Worm (Caenorhabditis elegans) whole organism, young adult: Measurements from ENCODE around the gene dnc-1.

Experiments used
- B0019.2 ChIP-seq: fragments of 200-800 bp; sonication (Bioruptor generic); conservative IDR thresholded peaks from 2 replicates; pipeline ENCODE4 v1.3.6; 2022; ENCODE audit warnings: missing genetic modification reagents, missing genetic modification characterization, missing compliant biosample characterization
- B0336.3 ChIP-seq: fragments of 200-800 bp; sonication (Bioruptor generic); IDR thresholded peaks from 2 replicates; pipeline ENCODE4 v1.3.6; 2022; ENCODE audit warnings: missing genetic modification characterization, missing compliant biosample characterization
- C06A6.2 ChIP-seq: fragments of 200-800 bp; sonication (Bioruptor generic); conservative IDR thresholded peaks from 2 replicates; pipeline ENCODE4 v1.3.6; 2022; ENCODE audit warnings: missing genetic modification characterization, missing compliant biosample characterization
- C17E4.6 ChIP-seq: fragments of 200-800 bp; sonication (Bioruptor generic); IDR thresholded peaks from 2 replicates; pipeline ENCODE4 v1.3.6; 2022; ENCODE audit warnings: missing genetic modification reagents, missing genetic modification characterization, missing compliant biosample characterization
- F23B12.7 ChIP-seq: sonication (generic microtip); optimal IDR thresholded peaks from 2 replicates; lab custom pipeline; 2017; ENCODE audit warnings: missing genetic modification characterization, mild to moderate bottlenecking, missing compliant biosample characterization, antibody characterized with exemption, moderate library complexity; ENCODE audit not compliant: insufficient read depth
- F39B2.1 ChIP-seq: fragments of 200-800 bp; sonication (Bioruptor generic); IDR thresholded peaks from 2 replicates; pipeline ENCODE4 v1.3.6; 2022; ENCODE audit warnings: missing genetic modification reagents, missing genetic modification characterization, missing compliant biosample characterization
- F49E8.2 ChIP-seq: sonication (generic microtip); optimal IDR thresholded peaks from 3 replicates; lab custom pipeline; 2017; ENCODE audit warnings: missing genetic modification characterization, mild to moderate bottlenecking, missing compliant biosample characterization, antibody characterized with exemption, moderate library complexity; ENCODE audit not compliant: insufficient read depth
- T07F8.4 ChIP-seq: sonication (generic microtip); optimal IDR thresholded peaks from 2 replicates; lab custom pipeline; 2016; ENCODE audit warnings: mild to moderate bottlenecking, missing genetic modification characterization, moderate library complexity, missing compliant biosample characterization
- Y56A3A.18 ChIP-seq: fragments of 200-800 bp; sonication (Bioruptor generic); IDR thresholded peaks from 2 replicates; pipeline ENCODE4 v1.3.6; 2022; ENCODE audit warnings: missing genetic modification reagents, missing genetic modification characterization, missing compliant biosample characterization
- Y67H2A.10 ChIP-seq: fragments of 200-800 bp; sonication (Bioruptor generic); conservative IDR thresholded peaks from 2 replicates; pipeline ENCODE4 v1.3.6; 2022; ENCODE audit warnings: missing genetic modification reagents, missing genetic modification characterization, missing compliant biosample characterization
- Y79H2A.3 ChIP-seq: fragments of 200-800 bp; sonication (Bioruptor generic); conservative IDR thresholded peaks from 2 replicates; pipeline ENCODE4 v1.3.6; 2022; ENCODE audit warnings: missing genetic modification reagents, missing genetic modification characterization, missing compliant biosample characterization
- ZK185.1 ChIP-seq: sonication (generic microtip); optimal IDR thresholded peaks from 2 replicates; lab custom pipeline; 2016; ENCODE audit warnings: mild to moderate bottlenecking, missing genetic modification characterization, missing compliant biosample characterization; ENCODE audit not compliant: poor library complexity, severe bottlenecking
- ama-1 ChIP-seq, 3 experiments: fragments of 150-350 bp in 1 of 3; sonication (generic microtip) in 2 of 3; optimal IDR thresholded peaks; 2 replicates each; lab custom pipeline; 2014 to 2018; ENCODE audit warnings: missing biosample characterization in 2 of 3, missing genetic modification characterization in 2 of 3, missing genetic modification reagents in 2 of 3
- aptf-3 ChIP-seq: fragments of 200-800 bp; sonication (Bioruptor generic); IDR thresholded peaks from 2 replicates; pipeline ENCODE4 v1.3.6; 2022; ENCODE audit warnings: missing genetic modification characterization, missing compliant biosample characterization
- athp-1 ChIP-seq: sonication (generic microtip); optimal IDR thresholded peaks from 2 replicates; lab custom pipeline; 2017; ENCODE audit warnings: mild to moderate bottlenecking, missing genetic modification characterization, missing compliant biosample characterization
- attf-3 ChIP-seq: fragments of 200-800 bp; sonication (Bioruptor generic); conservative IDR thresholded peaks from 2 replicates; pipeline ENCODE4 v1.3.6; 2022; ENCODE audit warnings: missing genetic modification reagents, missing genetic modification characterization, missing compliant biosample characterization
- attf-5 ChIP-seq: fragments of 200-800 bp; sonication (Bioruptor generic); optimal IDR thresholded peaks from 2 replicates; lab custom pipeline; 2018; ENCODE audit warnings: mild to moderate bottlenecking, missing genetic modification characterization, missing compliant biosample characterization
- attf-6 ChIP-seq: fragments of 200-800 bp; sonication (Bioruptor generic); IDR thresholded peaks from 2 replicates; pipeline ENCODE4 v1.3.6; 2022; ENCODE audit warnings: missing genetic modification reagents, missing genetic modification characterization, missing compliant biosample characterization
- bed-1 ChIP-seq: fragments of 200-800 bp; sonication (Bioruptor generic); IDR thresholded peaks from 2 replicates; pipeline ENCODE4 v1.3.6; 2022; ENCODE audit warnings: missing genetic modification reagents, missing genetic modification characterization, missing compliant biosample characterization
- ceh-27 ChIP-seq: fragments of 200-800 bp; sonication (Bioruptor generic); optimal IDR thresholded peaks from 2 replicates; lab custom pipeline; 2018; ENCODE audit warnings: mild to moderate bottlenecking, missing genetic modification characterization, moderate library complexity, missing compliant biosample characterization
- ceh-40 ChIP-seq: fragments of 200-800 bp; sonication (Bioruptor generic); IDR thresholded peaks from 2 replicates; pipeline ENCODE4 v1.3.6; 2022; ENCODE audit warnings: missing genetic modification characterization, missing compliant biosample characterization
- chd-7 ChIP-seq: sonication (generic microtip); optimal IDR thresholded peaks from 2 replicates; lab custom pipeline; 2016; ENCODE audit warnings: mild to moderate bottlenecking, missing genetic modification characterization, moderate library complexity, missing compliant biosample characterization
- egl-44 ChIP-seq: fragments of 200-800 bp; sonication (Bioruptor generic); IDR thresholded peaks from 2 replicates; pipeline ENCODE4 v1.3.6; 2022; ENCODE audit warnings: missing genetic modification reagents, missing genetic modification characterization, missing compliant biosample characterization
- ekl-4 ChIP-seq: fragments of 200-800 bp; sonication (Bioruptor generic); IDR thresholded peaks from 2 replicates; pipeline ENCODE4 v1.3.6; 2022; ENCODE audit warnings: missing genetic modification reagents, missing genetic modification characterization, missing compliant biosample characterization
- fkh-3 ChIP-seq: sonication (generic microtip); optimal IDR thresholded peaks from 2 replicates; lab custom pipeline; 2016; ENCODE audit warnings: mild to moderate bottlenecking, missing genetic modification characterization, missing compliant biosample characterization
- lag-1 ChIP-seq: fragments of 200-800 bp; sonication (Bioruptor generic); IDR thresholded peaks from 2 replicates; pipeline ENCODE4 v1.3.6; 2022; ENCODE audit warnings: missing genetic modification reagents, missing genetic modification characterization, missing compliant biosample characterization
- lin-26 ChIP-seq: fragments of 200-800 bp; sonication (Bioruptor generic); IDR thresholded peaks from 2 replicates; pipeline ENCODE4 v1.3.6; 2022; ENCODE audit warnings: missing genetic modification reagents, missing genetic modification characterization, missing compliant biosample characterization
- lsl-1 ChIP-seq: fragments of 200-800 bp; sonication (Bioruptor generic); optimal IDR thresholded peaks from 2 replicates; lab custom pipeline; 2018; ENCODE audit warnings: mild to moderate bottlenecking, missing genetic modification characterization, moderate library complexity, missing compliant biosample characterization
- madf-10 ChIP-seq: sonication (generic microtip); optimal IDR thresholded peaks from 2 replicates; lab custom pipeline; 2016; ENCODE audit warnings: mild to moderate bottlenecking, missing genetic modification characterization, missing compliant biosample characterization
- madf-8 ChIP-seq: fragments of 200-800 bp; sonication (Bioruptor generic); conservative IDR thresholded peaks from 2 replicates; pipeline ENCODE4 v1.3.6; 2022; ENCODE audit warnings: missing genetic modification reagents, missing genetic modification characterization, missing compliant biosample characterization
- mcd-1 ChIP-seq: fragments of 200-800 bp; sonication (Bioruptor generic); IDR thresholded peaks from 2 replicates; pipeline ENCODE4 v1.3.6; 2022; ENCODE audit warnings: missing genetic modification reagents, missing genetic modification characterization, missing compliant biosample characterization
- nfya-1 ChIP-seq: sonication (generic microtip); optimal IDR thresholded peaks from 2 replicates; lab custom pipeline; 2017; ENCODE audit warnings: antibody characterized with exemption, missing compliant biosample characterization, missing genetic modification characterization, borderline replicate concordance; ENCODE audit not compliant: insufficient read depth
- nhr-80 ChIP-seq: sonication (generic microtip); optimal IDR thresholded peaks from 2 replicates; lab custom pipeline; 2016; ENCODE audit warnings: missing genetic modification characterization, missing compliant biosample characterization
- pbrm-1 ChIP-seq: fragments of 200-800 bp; sonication (Bioruptor generic); IDR thresholded peaks from 2 replicates; pipeline ENCODE4 v1.3.6; 2022; ENCODE audit warnings: missing genetic modification reagents, missing genetic modification characterization, missing compliant biosample characterization
- rcor-1 ChIP-seq: fragments of 200-800 bp; sonication (Bioruptor generic); IDR thresholded peaks from 2 replicates; pipeline ENCODE4 v1.3.6; 2022; ENCODE audit warnings: missing genetic modification reagents, missing genetic modification characterization, missing compliant biosample characterization
- rpc-1 ChIP-seq, 2 experiments: fragments of 150-350 bp in 1 of 2; sonication (generic microtip) in 1 of 2; optimal IDR thresholded peaks; 2 replicates each; lab custom pipeline; 2014 to 2018; ENCODE audit warnings: missing biosample characterization in 1 of 2, missing genetic modification characterization in 1 of 2, missing genetic modification reagents in 1 of 2, missing genotype in 1 of 2
- sea-2 ChIP-seq: fragments of 200-800 bp; sonication (Bioruptor generic); IDR thresholded peaks from 2 replicates; pipeline ENCODE4 v1.3.6; 2022; ENCODE audit warnings: missing genetic modification characterization, missing compliant biosample characterization
- snpc-1.3 ChIP-seq: sonication (generic microtip); optimal IDR thresholded peaks from 2 replicates; lab custom pipeline; 2017; ENCODE audit warnings: missing genetic modification characterization, mild to moderate bottlenecking, missing compliant biosample characterization, antibody characterized with exemption, moderate library complexity, missing genotype, missing genetic modification reagents; ENCODE audit not compliant: insufficient read depth
- tbp1 ChIP-seq: fragments of 200-800 bp; sonication (Bioruptor generic); optimal IDR thresholded peaks from 2 replicates; lab custom pipeline; 2018; ENCODE audit warnings: mild to moderate bottlenecking, missing genetic modification characterization, missing compliant biosample characterization
- tlf-1 ChIP-seq: fragments of 200-800 bp; sonication (Bioruptor generic); optimal IDR thresholded peaks from 2 replicates; lab custom pipeline; 2018; ENCODE audit warnings: mild to moderate bottlenecking, missing genetic modification characterization, missing compliant biosample characterization
- unc-62 ChIP-seq: fragments of 150-350 bp; optimal IDR thresholded peaks from 2 replicates; lab custom pipeline; 2014; ENCODE audit warnings: missing biosample characterization, missing genetic modification reagents, missing genetic modification characterization
- xnd-1 ChIP-seq: sonication (generic microtip); optimal IDR thresholded peaks from 2 replicates; lab custom pipeline; 2016; ENCODE audit warnings: missing genotype, missing genetic modification reagents, missing genetic modification characterization, missing compliant biosample characterization
- zim-3 ChIP-seq: sonication (generic microtip); optimal IDR thresholded peaks from 2 replicates; lab custom pipeline; 2017; ENCODE audit warnings: mild to moderate bottlenecking, missing genetic modification characterization, moderate library complexity, missing compliant biosample characterization
- ztf-22 ChIP-seq: fragments of 200-800 bp; sonication (Bioruptor generic); optimal IDR thresholded peaks from 2 replicates; lab custom pipeline; 2018; ENCODE audit warnings: mild to moderate bottlenecking, missing genetic modification characterization, moderate library complexity, missing compliant biosample characterization
- ztf-25 ChIP-seq: fragments of 200-800 bp; sonication (Bioruptor generic); IDR thresholded peaks from 2 replicates; pipeline ENCODE4 v1.3.6; 2022; ENCODE audit warnings: missing genetic modification reagents, missing genetic modification characterization, missing compliant biosample characterization
- ztf-6 ChIP-seq: fragments of 200-800 bp; sonication (Bioruptor generic); IDR thresholded peaks from 2 replicates; pipeline ENCODE4 v1.3.6; 2022; ENCODE audit warnings: missing genetic modification reagents, missing genetic modification characterization, missing compliant biosample characterization

dnc-1 gene

ce11 chrIV:10935853-10936491 is 3.0 kb upstream of the dnc-1 start, which contains the start of gene lgg-2 (continued):
- TF ChIP-seq chd-7 (tag; lab: Kevin White, UChicago) = peak; percentile 95
- no peak for TF ChIP-seq bed-1 (GFP tag; lab: Robert Waterston, UW)
- TF ChIP-seq athp-1 = no peak
- TF ChIP-seq snpc-1.3 (tag; lab: Kevin White, UChicago) = no peak
- peak; percentile 86 for TF ChIP-seq tlf-1 (GFP tag; lab: Kevin White, UChicago)
- TF ChIP-seq attf-5 (GFP tag; lab: Kevin White, UChicago) = peak; percentile 86
- TF ChIP-seq C17E4.6 (GFP tag; lab: Robert Waterston, UW) = 0 out of 2 replicates have a peak, but pooled peaks have one; percentile 8
- peak; percentile 87 for TF ChIP-seq ztf-22 (GFP tag; lab: Kevin White, UChicago)
- TF ChIP-seq pbrm-1 (GFP tag; lab: Robert Waterston, UW) = peak; percentile 77; the same call in 1 of the 2 replicates
- peak; percentile 70 for TF ChIP-seq rcor-1 (GFP tag; lab: Robert Waterston, UW)
- TF ChIP-seq unc-62 (GFP tag; lab: Kevin White, UChicago) = peak; percentile 68
- no peak for TF ChIP-seq B0019.2 (GFP tag; lab: Robert Waterston, UW)
- TF ChIP-seq nfya-1 = no peak
- TF ChIP-seq egl-44 = 0 out of 2 replicates have a peak, but pooled peaks have one; percentile 61
- 0 out of 2 replicates have a peak, but pooled peaks have one; percentile 24 for TF ChIP-seq ztf-6 (GFP tag; lab: Robert Waterston, UW)
- TF ChIP-seq nhr-80 = peak; percentile 92
- no peak for TF ChIP-seq fkh-3 (tag; lab: Kevin White, UChicago)
- TF ChIP-seq ama-1 (optimal IDR thresholded peaks at IDR 0.05; lab: Kevin White, UChicago) = no peak
- no peak for TF ChIP-seq ama-1 (GFP tag; optimal IDR thresholded peaks at IDR 0.05; lab: Kevin White, UChicago)
- TF ChIP-seq F39B2.1 (GFP tag; lab: Robert Waterston, UW) = no peak
- TF ChIP-seq Y79H2A.3 (GFP tag; lab: Robert Waterston, UW) = no peak
- TF ChIP-seq ekl-4 (GFP tag; lab: Robert Waterston, UW) = peak; percentile 90
- peak; percentile 85 for TF ChIP-seq madf-10 (tag; lab: Kevin White, UChicago)
- TF ChIP-seq F49E8.2 = no peak
- peak; percentile 42; the same call in 1 of the 2 replicates for TF ChIP-seq Y56A3A.18 (GFP tag; lab: Robert Waterston, UW)
- no peak for TF ChIP-seq lsl-1 (GFP tag; lab: Kevin White, UChicago)
- peak; percentile 52; the same call in 1 of the 2 replicates for TF ChIP-seq lin-26 (GFP tag; lab: Robert Waterston, UW)
- TF ChIP-seq zim-3 = no peak
- TF ChIP-seq sea-2 (GFP tag; lab: Robert Waterston, UW) = no peak
- peak; percentile 67; the same call in 1 of the 2 replicates for TF ChIP-seq B0336.3 (GFP tag; lab: Robert Waterston, UW)
- peak; percentile 69 for TF ChIP-seq ZK185.1 (tag; lab: Kevin White, UChicago)
- TF ChIP-seq rpc-1 (optimal IDR thresholded peaks at IDR 0.05; lab: Kevin White, UChicago) = peak; percentile 5
- no peak for TF ChIP-seq rpc-1 (tag; optimal IDR thresholded peaks at IDR 0.05; lab: Kevin White, UChicago)
- TF ChIP-seq attf-6 (GFP tag; lab: Robert Waterston, UW) = no peak
- no peak for TF ChIP-seq ceh-40 (GFP tag; lab: Robert Waterston, UW)
- peak; percentile 60 for TF ChIP-seq tbp1 (GFP tag; lab: Kevin White, UChicago)
- TF ChIP-seq F23B12.7 = no peak
- peak; percentile 80 for TF ChIP-seq mcd-1 (GFP tag; lab: Robert Waterston, UW)
- no peak for TF ChIP-seq xnd-1 (tag; lab: Kevin White, UChicago)
- TF ChIP-seq C06A6.2 = peak; percentile 90
- TF ChIP-seq Y67H2A.10 = peak; percentile 73
- no peak for TF ChIP-seq ztf-25 (GFP tag; lab: Robert Waterston, UW)
- TF ChIP-seq ceh-27 (GFP tag; lab: Kevin White, UChicago) = peak; percentile 94
- no peak for TF ChIP-seq madf-8 (GFP tag; lab: Robert Waterston, UW)
- no peak for TF ChIP-seq aptf-3
- TF ChIP-seq attf-3 (GFP tag; lab: Robert Waterston, UW) = peak; percentile 31; the same call in 1 of the 2 replicates
- TF ChIP-seq T07F8.4 = no peak
- no peak for TF ChIP-seq lag-1 (GFP tag; lab: Robert Waterston, UW)
